Worm (Caenorhabditis elegans) whole organism, late embryonic: ENCODE results near the gene srh-298.

Experiments used
- ahr-1 ChIP-seq: sonication (generic microtip); optimal IDR thresholded peaks from 2 replicates; lab custom pipeline; 2016; ENCODE audit warnings: missing genetic modification characterization, missing compliant biosample characterization
- ceh-45 ChIP-seq: fragments of 200-800 bp; sonication (Bioruptor generic); IDR thresholded peaks from 2 replicates; pipeline ENCODE4 v1.3.6; 2022; ENCODE audit warnings: missing genetic modification reagents, missing genetic modification characterization, missing compliant biosample characterization
- ets-4 ChIP-seq: sonication (generic microtip); optimal IDR thresholded peaks from 2 replicates; lab custom pipeline; 2016; ENCODE audit warnings: missing genetic modification characterization, missing compliant biosample characterization
- fkh-10 ChIP-seq: fragments of 150-350 bp; optimal IDR thresholded peaks from 2 replicates; lab custom pipeline; 2014; ENCODE audit warnings: missing biosample characterization, missing genetic modification reagents, missing genetic modification characterization
- fkh-6 ChIP-seq: sonication (generic microtip); optimal IDR thresholded peaks from 2 replicates; lab custom pipeline; 2016; ENCODE audit warnings: missing genetic modification characterization, missing compliant biosample characterization
- hlh-13 ChIP-seq: fragments of 200-800 bp; sonication (Bioruptor generic); optimal IDR thresholded peaks from 2 replicates; lab custom pipeline; 2018; ENCODE audit warnings: mild to moderate bottlenecking, missing genetic modification characterization, missing compliant biosample characterization
- nfya-1 ChIP-seq: sonication (generic microtip); optimal IDR thresholded peaks from 2 replicates; lab custom pipeline; 2017; ENCODE audit warnings: missing genetic modification characterization, mild to moderate bottlenecking, missing compliant biosample characterization, antibody characterized with exemption, moderate library complexity
- pag-3 ChIP-seq: sonication (generic microtip); optimal IDR thresholded peaks from 2 replicates; lab custom pipeline; 2016; ENCODE audit warnings: missing compliant biosample characterization, missing genetic modification characterization, borderline replicate concordance
- pha-4 ChIP-seq: fragments of 150-350 bp; optimal IDR thresholded peaks from 2 replicates; lab custom pipeline; 2018; ENCODE audit warnings: missing biosample characterization, missing genetic modification reagents, missing genetic modification characterization
- sdc-2 ChIP-seq: sonication (generic microtip); optimal IDR thresholded peaks from 2 replicates; lab custom pipeline; 2016; ENCODE audit warnings: missing genotype, missing genetic modification characterization, missing compliant biosample characterization
- sox-2 ChIP-seq: fragments of 200-800 bp; sonication (Bioruptor generic); IDR thresholded peaks from 2 replicates; pipeline ENCODE4 v1.3.6; 2022; ENCODE audit warnings: missing genetic modification reagents, missing genetic modification characterization, missing compliant biosample characterization
- tbx-2 ChIP-seq: sonication (generic microtip); optimal IDR thresholded peaks from 2 replicates; lab custom pipeline; 2016; ENCODE audit warnings: missing genetic modification characterization, missing compliant biosample characterization
- unc-86 ChIP-seq: sonication (generic microtip); optimal IDR thresholded peaks from 2 replicates; lab custom pipeline; 2016; ENCODE audit warnings: missing genetic modification characterization, missing compliant biosample characterization

DNA sequence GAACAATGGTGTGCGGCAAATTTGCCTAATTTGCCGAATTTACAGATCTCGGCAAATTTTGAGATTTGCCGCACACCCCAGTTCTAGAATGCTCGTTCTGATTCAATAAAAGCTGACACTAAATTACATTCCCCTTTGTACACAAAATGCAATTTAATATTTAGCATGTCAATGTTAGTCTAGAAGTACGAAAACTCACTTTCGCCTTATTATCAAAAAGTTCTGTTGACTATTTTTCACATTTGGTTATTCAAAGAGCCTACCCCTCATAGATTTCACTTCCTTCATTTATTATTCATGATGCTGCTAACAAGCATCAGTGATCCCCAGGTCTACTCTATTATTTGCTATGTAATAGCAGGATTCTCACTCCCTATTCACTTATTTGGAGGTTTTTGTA, at the start of gene srh-298:
- no peak for TF ChIP-seq unc-86 (tag; lab: Kevin White, UChicago)
- no peak for TF ChIP-seq ceh-45 (GFP tag; lab: Robert Waterston, UW)
- no peak for TF ChIP-seq ahr-1
- TF ChIP-seq pag-3 (tag; lab: Kevin White, UChicago) = no peak
- no peak for TF ChIP-seq tbx-2
- no peak for TF ChIP-seq sdc-2 (tag; lab: Kevin White, UChicago)
- no peak for TF ChIP-seq fkh-6 (tag; lab: Kevin White, UChicago)
- TF ChIP-seq ets-4 = no peak
- TF ChIP-seq sox-2 (GFP tag; lab: Robert Waterston, UW) = no peak
- no peak for TF ChIP-seq hlh-13 (GFP tag; lab: Kevin White, UChicago)
- no peak for TF ChIP-seq pha-4 (tag; lab: Kevin White, UChicago)
- no peak for TF ChIP-seq nfya-1 (tag; lab: Kevin White, UChicago)
- TF ChIP-seq fkh-10 (GFP tag; lab: Kevin White, UChicago) = no peak
